Worm (Caenorhabditis elegans) whole organism, dauer: ENCODE data around the gene Y57G11C.3.

Source experiments
- unc-62 ChIP-seq: sonication (generic microtip); optimal IDR thresholded peaks from 2 replicates; lab custom pipeline; 2017; ENCODE audit warnings: missing biosample characterization, missing genetic modification reagents, missing genetic modification characterization

Y57G11C.3 gene

ce11 chrIV:14806903-14807302 lies 38.9 kb downstream of the Y57G11C.3 start, which contains the start of gene oig-5:
oig-5 (plus strand) TSS chrIV:14807203.
- no peak for TF ChIP-seq unc-62 (GFP tag; lab: Kevin White, UChicago)

DNA sequence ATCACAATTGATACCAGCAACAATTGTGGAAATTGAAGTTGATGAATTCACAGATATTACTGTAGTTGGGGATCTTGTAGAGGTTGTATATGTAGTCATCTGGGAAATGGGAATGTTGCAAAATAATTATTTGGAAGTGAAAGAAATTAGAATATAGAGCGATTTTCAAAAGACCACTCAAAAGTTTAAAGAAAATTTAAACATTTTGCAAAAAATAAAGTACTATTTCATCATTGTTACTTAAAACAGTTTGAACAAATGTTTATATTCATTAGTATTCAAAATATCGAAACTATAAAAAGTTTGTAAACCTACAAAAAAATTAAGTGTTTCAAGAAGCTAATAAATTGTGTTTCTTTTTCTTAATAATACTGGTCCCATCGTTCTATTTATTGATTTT lies 48.3 kb downstream of the Y57G11C.3 start, which contains the start of gene Y57G11C.46:
TSS of gene Y57G11C.46 (minus strand) at position 101 of the 400 bp plus-strand sequence.
- no peak for TF ChIP-seq unc-62 (GFP tag; lab: Kevin White, UChicago)
